Worm (Caenorhabditis elegans): Measurements from ENCODE around the gene micu-1.

micu-1 gene

DNA sequence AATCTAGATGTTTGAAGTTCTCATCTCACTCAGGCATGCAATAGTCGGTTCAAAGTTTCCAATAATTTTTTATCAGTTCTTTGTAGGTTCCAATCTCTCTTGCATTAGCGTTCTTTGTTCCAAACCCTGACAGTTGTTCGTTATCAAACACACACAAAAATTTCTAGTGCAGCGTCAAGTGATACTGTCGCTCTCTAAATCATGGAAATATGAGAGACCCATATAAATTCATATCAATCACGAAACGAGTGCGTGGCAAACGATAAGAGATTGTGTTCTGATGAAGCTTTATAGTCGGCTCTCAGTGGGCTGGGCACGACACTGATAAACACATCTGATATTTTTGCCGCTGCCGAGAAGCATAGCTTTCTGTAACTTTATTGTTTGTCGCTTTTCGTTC is 16.5 kb downstream of the micu-1 start:
- no peak for TF ChIP-seq ceh-45 (GFP tag; IDR thresholded peaks at IDR 0.05)
- peak; percentile 87 for TF ChIP-seq elt-2 (tag; optimal IDR thresholded peaks at IDR 0.05)

DNA sequence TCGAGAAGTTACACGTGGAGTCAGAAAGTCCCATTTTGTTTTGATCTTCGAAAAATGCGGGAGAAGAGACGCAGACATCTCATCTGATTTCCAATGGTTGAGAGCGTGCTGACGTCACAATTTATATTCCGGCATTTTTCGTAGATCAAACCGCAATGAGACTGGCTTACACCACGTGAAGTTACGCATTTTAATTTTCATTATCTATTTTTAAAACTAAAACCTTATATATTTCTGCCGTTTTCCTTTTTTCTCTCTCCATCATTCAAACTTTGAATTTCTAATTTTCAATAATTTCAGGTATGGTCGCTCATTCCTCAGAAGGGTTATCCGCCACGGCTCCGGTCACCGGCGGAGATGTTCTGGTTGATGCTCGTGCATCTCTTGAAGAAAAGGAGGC is 17.6 kb downstream of the micu-1 start, which contains the start of gene fat-1:
Gene fat-1, plus strand, starts transcription at position 301 of the 400 bp plus-strand sequence.
- TF ChIP-seq ahr-1 (tag; optimal IDR thresholded peaks at IDR 0.05) (no peak), ref-2 (tag; optimal IDR thresholded peaks at IDR 0.05) (no peak)

DNA sequence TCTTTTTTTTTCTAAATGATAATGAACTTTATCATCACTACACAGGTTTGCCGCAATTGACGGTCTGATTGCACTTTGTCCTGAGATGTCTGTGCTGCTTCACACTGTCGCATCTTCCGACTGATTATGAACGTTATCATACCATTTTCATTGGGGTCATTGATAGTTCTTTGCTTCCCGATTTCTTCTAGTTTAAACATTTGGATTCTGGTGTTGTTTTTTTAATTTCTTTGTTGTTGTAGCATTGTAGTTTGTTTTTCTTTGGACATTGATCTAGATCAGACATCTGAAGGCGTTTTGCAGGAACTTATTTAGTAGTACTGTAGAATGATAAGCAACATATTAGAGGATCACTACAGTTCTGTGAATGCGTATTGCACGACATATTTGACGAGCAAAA is 21.0 kb downstream of the micu-1 start:
- TF ChIP-seq ceh-18 (tag; optimal IDR thresholded peaks at IDR 0.05) (no peak), elt-2 (tag; optimal IDR thresholded peaks at IDR 0.05) (peak; percentile 77)

DNA sequence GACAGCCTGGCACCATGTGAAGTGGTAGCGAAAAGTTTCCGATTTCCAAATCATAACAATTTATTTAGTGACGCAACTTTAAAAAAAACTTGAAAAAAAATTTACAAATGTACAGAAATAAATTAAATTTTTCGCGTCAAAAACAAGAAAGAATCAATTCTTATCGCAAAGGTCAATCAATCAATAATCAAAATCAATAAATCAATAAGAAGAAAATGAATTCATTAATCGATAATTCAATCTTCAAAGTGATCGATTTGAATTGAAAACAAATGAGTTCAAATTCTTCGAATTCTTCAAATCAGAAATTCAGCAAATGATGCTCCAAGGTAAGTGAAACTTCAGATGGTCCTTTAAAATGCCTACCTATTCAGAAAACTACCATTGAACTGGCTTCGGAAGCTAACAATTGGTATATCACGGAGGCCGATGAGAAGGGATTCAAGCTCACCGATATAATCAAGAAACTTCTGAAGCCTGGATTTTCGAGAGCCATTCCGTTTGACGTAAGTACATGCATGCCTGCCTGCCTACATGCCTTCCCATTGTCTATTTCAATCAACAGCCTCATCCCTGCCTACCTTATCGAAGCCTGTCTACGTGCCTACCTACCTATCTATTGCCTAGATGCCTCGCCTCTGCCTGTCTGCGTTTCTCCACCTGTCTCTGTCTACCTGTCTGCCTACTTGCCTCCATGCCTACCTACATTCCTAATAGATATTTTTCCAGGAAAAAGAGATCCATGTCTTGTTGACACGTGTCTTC is 22.3 kb downstream of the micu-1 start:
- no peak for TF ChIP-seq ceh-45 (GFP tag; IDR thresholded peaks at IDR 0.05)
- no peak for TF ChIP-seq pha-2 (tag; optimal IDR thresholded peaks at IDR 0.05)
- TF ChIP-seq K09A11.1 (tag; optimal IDR thresholded peaks at IDR 0.05; ENCODE audit: insufficient read depth) = no peak

DNA sequence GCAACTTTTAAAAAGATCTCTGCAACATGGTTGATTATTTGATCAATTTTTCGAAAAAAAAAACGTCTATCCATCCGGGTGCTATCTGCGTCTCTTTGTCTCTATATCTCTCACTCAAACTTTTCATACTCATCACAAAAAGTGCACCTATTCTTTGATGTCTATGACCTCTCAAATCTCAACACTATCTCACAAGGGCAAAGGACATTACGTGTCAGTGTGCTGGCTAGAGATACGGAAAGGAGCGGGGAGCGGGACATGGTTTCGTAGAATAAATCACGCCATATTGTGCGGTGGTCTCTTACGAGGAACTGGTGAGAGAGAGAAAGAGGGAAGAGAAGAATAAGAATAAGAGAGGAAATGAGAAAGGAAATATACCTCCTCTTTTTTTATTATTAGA is 24.7 kb downstream of the micu-1 start:
- no peak for TF ChIP-seq zip-5 (tag; optimal IDR thresholded peaks at IDR 0.05)
- TF ChIP-seq pha-2 (tag; optimal IDR thresholded peaks at IDR 0.05) = no peak
- TF ChIP-seq elt-4 (tag; optimal IDR thresholded peaks at IDR 0.05) = no peak
- no peak for TF ChIP-seq pha-4 (tag; optimal IDR thresholded peaks at IDR 0.05)
- TF ChIP-seq ceh-24 (tag; optimal IDR thresholded peaks at IDR 0.05) = no peak
- TF ChIP-seq hlh-30 (tag; optimal IDR thresholded peaks at IDR 0.05; ENCODE audit: insufficient read depth) = no peak
- no peak for TF ChIP-seq F13H6.1 (tag; optimal IDR thresholded peaks at IDR 0.05)
- TF ChIP-seq syd-9 (tag; optimal IDR thresholded peaks at IDR 0.05) = no peak
- no peak for TF ChIP-seq mec-3 (tag; optimal IDR thresholded peaks at IDR 0.05; ENCODE audit: borderline replicate concordance)
- TF ChIP-seq sdc-2 (tag; optimal IDR thresholded peaks at IDR 0.05) = no peak
- no peak for TF ChIP-seq ceh-30 (tag; optimal IDR thresholded peaks at IDR 0.05)
- TF ChIP-seq gmeb-2 (tag; optimal IDR thresholded peaks at IDR 0.05) = no peak
- TF ChIP-seq pag-3 (tag; optimal IDR thresholded peaks at IDR 0.05; ENCODE audit: borderline replicate concordance) = no peak
- no peak for TF ChIP-seq K02D7.2 (tag; optimal IDR thresholded peaks at IDR 0.05)
- no peak for TF ChIP-seq unc-55 (GFP tag; optimal IDR thresholded peaks at IDR 0.05)
- no peak for TF ChIP-seq npax-4 (tag; optimal IDR thresholded peaks at IDR 0.05)
- no peak for TF ChIP-seq fkh-6 (tag; optimal IDR thresholded peaks at IDR 0.05)
- no peak for TF ChIP-seq dmd-4 (tag; optimal IDR thresholded peaks at IDR 0.05; ENCODE audit: borderline replicate concordance)
- no peak for TF ChIP-seq T23F11.4 (GFP tag; optimal IDR thresholded peaks at IDR 0.05)

DNA sequence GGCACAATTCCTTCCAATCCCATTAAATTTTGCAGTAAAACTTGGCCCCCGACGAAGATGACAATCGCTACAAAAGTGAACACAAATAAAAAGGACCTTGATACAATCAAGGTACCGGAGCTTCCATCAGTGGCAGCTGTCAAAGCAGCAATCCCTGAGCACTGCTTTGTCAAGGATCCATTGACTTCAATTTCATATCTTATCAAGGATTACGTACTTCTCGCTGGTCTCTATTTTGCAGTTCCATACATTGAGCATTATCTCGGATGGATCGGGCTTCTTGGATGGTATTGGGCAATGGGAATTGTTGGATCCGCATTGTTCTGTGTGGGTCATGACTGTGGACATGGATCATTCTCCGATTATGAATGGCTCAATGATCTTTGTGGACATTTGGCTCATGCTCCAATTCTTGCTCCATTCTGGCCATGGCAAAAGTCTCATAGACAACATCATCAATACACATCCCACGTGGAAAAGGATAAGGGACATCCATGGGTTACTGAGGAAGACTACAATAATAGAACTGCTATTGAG is 26.2 kb downstream of the micu-1 start, which contains the start of gene fat-2:
Gene fat-2, plus strand, starts transcription at position 51 of the 537 bp plus-strand sequence.
- TF ChIP-seq K02D7.2 (tag; optimal IDR thresholded peaks at IDR 0.05) = no peak
- TF ChIP-seq sox-2 (GFP tag; IDR thresholded peaks at IDR 0.05) = no peak
- no peak for TF ChIP-seq hlh-13 (GFP tag; optimal IDR thresholded peaks at IDR 0.05)
- TF ChIP-seq ceh-34 (tag; optimal IDR thresholded peaks at IDR 0.05) = no peak
- TF ChIP-seq pros-1 (tag; optimal IDR thresholded peaks at IDR 0.05) = no peak
- no peak for TF ChIP-seq fkh-6 (tag; optimal IDR thresholded peaks at IDR 0.05)
- no peak for TF ChIP-seq ceh-2 (tag; optimal IDR thresholded peaks at IDR 0.05)
- TF ChIP-seq unc-3 (GFP tag; conservative IDR thresholded peaks at IDR 0.05) = no peak
- TF ChIP-seq unc-3 (tag; optimal IDR thresholded peaks at IDR 0.05) = no peak
- TF ChIP-seq ahr-1 (tag; optimal IDR thresholded peaks at IDR 0.05) = no peak
- TF ChIP-seq ceh-48 (tag; optimal IDR thresholded peaks at IDR 0.05) = no peak
- TF ChIP-seq ets-4 (tag; optimal IDR thresholded peaks at IDR 0.05) = no peak
- no peak for TF ChIP-seq ceh-31 (tag; optimal IDR thresholded peaks at IDR 0.05)
- no peak for TF ChIP-seq dve-1 (tag; optimal IDR thresholded peaks at IDR 0.05)
- no peak for TF ChIP-seq ceh-9 (tag; optimal IDR thresholded peaks at IDR 0.05)
- TF ChIP-seq hlh-6 (tag; optimal IDR thresholded peaks at IDR 0.05) = no peak
- TF ChIP-seq pag-3 (tag; optimal IDR thresholded peaks at IDR 0.05; ENCODE audit: borderline replicate concordance) = no peak
- no peak for TF ChIP-seq unc-42 (tag; optimal IDR thresholded peaks at IDR 0.05)
- no peak for TF ChIP-seq syd-9 (tag; optimal IDR thresholded peaks at IDR 0.05)
- no peak for TF ChIP-seq pha-2 (tag; optimal IDR thresholded peaks at IDR 0.05)

All from whole organism, late embryonic.